Fruit fly (Drosophila melanogaster) whole organism, embryonic: ENCODE data around the gene CG5254.

Experiments used
- BEAF-32 ChIP-seq: fragments of 200-800 bp; sonication (Bioruptor generic); optimal IDR thresholded peaks from 3 replicates; lab custom pipeline; 2017; ENCODE audit warnings: missing biosample characterization, missing genetic modification characterization, mild to moderate bottlenecking, moderate library complexity, missing genetic modification reagents
- CG10979 ChIP-seq: fragments of 200-800 bp; sonication (Bioruptor generic); optimal IDR thresholded peaks from 2 replicates; lab custom pipeline; 2018; ENCODE audit warnings: missing biosample characterization, mild to moderate bottlenecking, missing genetic modification characterization, moderate library complexity
- CG11695 ChIP-seq: fragments of 200-800 bp; sonication (Bioruptor generic); IDR thresholded peaks from 3 replicates; pipeline ENCODE4 v1.3.6; 2022; ENCODE audit warnings: missing biosample characterization, missing genetic modification characterization
- CG13624 ChIP-seq: fragments of 200-800 bp; sonication (Bioruptor generic); optimal IDR thresholded peaks from 2 replicates; lab custom pipeline; 2016; ENCODE audit warnings: missing biosample characterization, missing genetic modification characterization
- CG13894 ChIP-seq: fragments of 200-800 bp; sonication (Bioruptor generic); optimal IDR thresholded peaks from 3 replicates; lab custom pipeline; 2018; ENCODE audit warnings: missing biosample characterization, mild to moderate bottlenecking, missing genetic modification characterization, moderate library complexity
- CG14710 ChIP-seq: fragments of 200-800 bp; sonication (Bioruptor generic); optimal IDR thresholded peaks from 3 replicates; lab custom pipeline; 2019; ENCODE audit warnings: missing biosample characterization, mild to moderate bottlenecking, missing genetic modification characterization, moderate library complexity
- CG15011 ChIP-seq: fragments of 200-800 bp; sonication (Bioruptor generic); optimal IDR thresholded peaks from 3 replicates; lab custom pipeline; 2018; ENCODE audit warnings: missing biosample characterization, mild to moderate bottlenecking, missing genetic modification characterization
- CG15514 ChIP-seq: fragments of 200-800 bp; sonication (Bioruptor generic); optimal IDR thresholded peaks from 3 replicates; lab custom pipeline; 2017; ENCODE audit warnings: missing biosample characterization, missing genetic modification characterization, mild to moderate bottlenecking, moderate library complexity, missing genetic modification reagents
- CG18262 ChIP-seq: fragments of 200-800 bp; optimal IDR thresholded peaks from 3 replicates; lab custom pipeline; 2019; ENCODE audit warnings: missing biosample characterization, mild to moderate bottlenecking, missing genetic modification characterization, moderate library complexity
- CG2712 ChIP-seq: fragments of 200-800 bp; optimal IDR thresholded peaks from 3 replicates; lab custom pipeline; 2019; ENCODE audit warnings: missing biosample characterization, mild to moderate bottlenecking, missing genetic modification characterization, moderate library complexity
- CG31224 ChIP-seq: fragments of 200-800 bp; sonication (Bioruptor generic); IDR thresholded peaks from 2 replicates; pipeline ENCODE4 v1.3.6; 2022; ENCODE audit warnings: missing biosample characterization, missing genetic modification characterization
- CG3163 ChIP-seq: fragments of 200-800 bp; sonication (Bioruptor generic); optimal IDR thresholded peaks from 3 replicates; lab custom pipeline; 2016; ENCODE audit warnings: missing biosample characterization, missing genetic modification characterization
- CG34224 ChIP-seq: fragments of 200-800 bp; sonication (Bioruptor generic); IDR thresholded peaks from 3 replicates; pipeline ENCODE4 v1.3.6; 2022; ENCODE audit warnings: missing biosample characterization, missing genetic modification characterization; ENCODE audit not compliant: partially characterized antibody
- CG3847 ChIP-seq: fragments of 200-800 bp; sonication (Bioruptor generic); IDR thresholded peaks from 2 replicates; pipeline ENCODE4 v1.3.6; 2022; ENCODE audit warnings: missing biosample characterization, missing genetic modification characterization
- CG4424 ChIP-seq: fragments of 200-800 bp; sonication (Bioruptor generic); optimal IDR thresholded peaks from 3 replicates; lab custom pipeline; 2016; ENCODE audit warnings: missing biosample characterization, missing genetic modification characterization
- CG8478 ChIP-seq: fragments of >200 bp; optimal IDR thresholded peaks from 2 replicates; lab custom pipeline; 2018
- CG9727 ChIP-seq: fragments of 200-800 bp; sonication (Bioruptor generic); optimal IDR thresholded peaks from 3 replicates; lab custom pipeline; 2017; ENCODE audit warnings: missing biosample characterization, mild to moderate bottlenecking, missing genetic modification characterization
- CG9932 ChIP-seq: fragments of 200-800 bp; sonication (Bioruptor generic); IDR thresholded peaks from 2 replicates; pipeline ENCODE4 v1.3.6; 2022; ENCODE audit warnings: missing biosample characterization, missing genetic modification characterization
- CHES-1-like ChIP-seq: fragments of 200-800 bp; sonication (Bioruptor generic); optimal IDR thresholded peaks from 2 replicates; lab custom pipeline; 2016; ENCODE audit warnings: missing biosample characterization, missing genetic modification characterization
- CrebB ChIP-seq: fragments of 200-800 bp; sonication (Bioruptor generic); optimal IDR thresholded peaks from 3 replicates; lab custom pipeline; 2018; ENCODE audit warnings: missing biosample characterization, mild to moderate bottlenecking, missing genetic modification characterization
- E2f2 ChIP-seq: fragments of 200-800 bp; sonication (Bioruptor generic); IDR thresholded peaks from 2 replicates; pipeline ENCODE4 v1.3.6; 2022; ENCODE audit warnings: missing biosample characterization, missing genetic modification characterization
- Ets65A ChIP-seq: fragments of 200-800 bp; sonication (Bioruptor generic); peaks from one replicate; lab custom pipeline; 2016; ENCODE audit warnings: missing biosample characterization, missing genetic modification characterization
- Ets97D ChIP-seq: fragments of 200-800 bp; sonication (Bioruptor generic); optimal IDR thresholded peaks from 3 replicates; lab custom pipeline; 2016; ENCODE audit warnings: missing biosample characterization, missing genetic modification characterization
- Gug ChIP-seq: fragments of 200-800 bp; sonication (Bioruptor generic); IDR thresholded peaks from 4 replicates; pipeline ENCODE4 v1.3.6; 2022; ENCODE audit warnings: missing biosample characterization, missing genetic modification characterization
- MESR4 ChIP-seq: fragments of 200-800 bp; sonication (Bioruptor generic); optimal IDR thresholded peaks from 2 replicates; lab custom pipeline; 2018; ENCODE audit warnings: missing biosample characterization, mild to moderate bottlenecking, missing genetic modification characterization, moderate library complexity
- Nf-YB ChIP-seq: fragments of 200-800 bp; sonication (Bioruptor generic); optimal IDR thresholded peaks from 3 replicates; lab custom pipeline; 2019; ENCODE audit warnings: missing biosample characterization, mild to moderate bottlenecking, missing genetic modification characterization, moderate library complexity
- NfI ChIP-seq: fragments of 200-800 bp; sonication (Bioruptor generic); optimal IDR thresholded peaks from 3 replicates; lab custom pipeline; 2018; ENCODE audit warnings: missing biosample characterization, mild to moderate bottlenecking, missing genetic modification characterization, moderate library complexity
- Sry-β ChIP-seq: fragments of 200-800 bp; sonication (Bioruptor generic); optimal IDR thresholded peaks from 2 replicates; lab custom pipeline; 2018; ENCODE audit warnings: missing biosample characterization, mild to moderate bottlenecking, missing genetic modification characterization, moderate library complexity
- Stat92E ChIP-seq, 3 experiments: fragments of >200 bp in 2 of 3; fragments of 200-800 bp in 1 of 3; sonication (Bioruptor generic) in 1 of 3; optimal IDR thresholded peaks; 2 replicates each; lab custom pipeline; 2017 to 2019; ENCODE audit warnings: missing biosample characterization in 3 of 3, missing genetic modification characterization in 3 of 3, mild to moderate bottlenecking in 1 of 3, moderate library complexity in 1 of 3
- Xbp1 ChIP-seq: fragments of 200-800 bp; sonication (Bioruptor generic); optimal IDR thresholded peaks from 3 replicates; lab custom pipeline; 2016; ENCODE audit warnings: missing biosample characterization, mild to moderate bottlenecking, missing genetic modification characterization
- bsh ChIP-seq, 2 experiments: fragments of 200-800 bp; sonication (Bioruptor generic); optimal IDR thresholded peaks; 2 replicates each; lab custom pipeline; 2017 to 2018; ENCODE audit warnings: mild to moderate bottlenecking in 2 of 2, missing biosample characterization in 2 of 2, missing genetic modification characterization in 2 of 2, moderate library complexity in 1 of 2
- dm ChIP-seq: fragments of 200-800 bp; sonication (Bioruptor generic); optimal IDR thresholded peaks from 3 replicates; lab custom pipeline; 2016; ENCODE audit warnings: missing biosample characterization, missing genetic modification characterization
- dpn ChIP-seq, 2 experiments: fragments of 200-800 bp; sonication (Bioruptor generic); optimal IDR thresholded peaks; 3 replicates each; lab custom pipeline; 2016; ENCODE audit warnings: missing biosample characterization in 2 of 2, missing genetic modification characterization in 2 of 2
- gsb-n ChIP-seq: fragments of 200-800 bp; sonication (Bioruptor generic); optimal IDR thresholded peaks from 3 replicates; lab custom pipeline; 2018; ENCODE audit warnings: missing biosample characterization, mild to moderate bottlenecking, missing genetic modification characterization
- gt ChIP-seq: fragments of 200-800 bp; sonication (Bioruptor generic); IDR thresholded peaks from 2 replicates; pipeline ENCODE4 v1.3.6; 2022; ENCODE audit warnings: missing biosample characterization, missing genetic modification characterization
- hbn ChIP-seq: fragments of 200-800 bp; sonication (Bioruptor generic); IDR thresholded peaks from 2 replicates; pipeline ENCODE4 v1.3.6; 2022; ENCODE audit warnings: missing biosample characterization, missing genetic modification characterization; ENCODE audit not compliant: partially characterized antibody
- inv ChIP-seq: fragments of 200-800 bp; sonication (Bioruptor generic); IDR thresholded peaks from 2 replicates; pipeline ENCODE4 v1.3.6; 2022; ENCODE audit warnings: missing biosample characterization, missing genetic modification characterization; ENCODE audit not compliant: partially characterized antibody
- kni ChIP-seq: fragments of 200-800 bp; sonication (Bioruptor generic); optimal IDR thresholded peaks from 3 replicates; lab custom pipeline; 2017; ENCODE audit warnings: mild to moderate bottlenecking, missing biosample characterization, missing genetic modification reagents, missing genetic modification characterization
- mld ChIP-seq: fragments of 200-800 bp; sonication (Bioruptor generic); IDR thresholded peaks from 3 replicates; pipeline ENCODE4 v1.3.6; 2022; ENCODE audit warnings: missing biosample characterization, missing genetic modification characterization; ENCODE audit not compliant: partially characterized antibody
- nerfin-2 ChIP-seq: fragments of 200-800 bp; sonication (Bioruptor generic); IDR thresholded peaks from 2 replicates; pipeline ENCODE4 v1.3.6; 2022; ENCODE audit warnings: missing biosample characterization, missing genetic modification characterization; ENCODE audit not compliant: partially characterized antibody
- pho ChIP-seq: fragments of 200-800 bp; sonication (Bioruptor generic); optimal IDR thresholded peaks from 2 replicates; lab custom pipeline; 2016; ENCODE audit warnings: missing biosample characterization, missing genetic modification characterization
- sens ChIP-seq: fragments of 200-800 bp; sonication (Bioruptor generic); peaks from one replicate; lab custom pipeline; 2016; ENCODE audit warnings: missing biosample characterization, missing genetic modification characterization
- slou ChIP-seq: fragments of 200-800 bp; sonication (Bioruptor generic); optimal IDR thresholded peaks from 3 replicates; lab custom pipeline; 2016; ENCODE audit warnings: missing biosample characterization, missing genetic modification characterization
- sna ChIP-seq: fragments of 200-800 bp; sonication (Bioruptor generic); IDR thresholded peaks from 2 replicates; pipeline ENCODE4 v1.3.6; 2022; ENCODE audit warnings: missing biosample characterization, missing genetic modification characterization; ENCODE audit not compliant: partially characterized antibody
- so ChIP-seq: fragments of 200-800 bp; sonication (Bioruptor generic); IDR thresholded peaks from 3 replicates; pipeline ENCODE4 v1.3.6; 2022; ENCODE audit warnings: missing biosample characterization, missing genetic modification characterization
- stc ChIP-seq: fragments of 200-800 bp; sonication (Bioruptor generic); IDR thresholded peaks from 2 replicates; pipeline ENCODE4 v1.3.6; 2022; ENCODE audit warnings: missing biosample characterization, missing genetic modification characterization
- sug ChIP-seq: fragments of 200-800 bp; optimal IDR thresholded peaks from 2 replicates; lab custom pipeline; 2019; ENCODE audit warnings: missing biosample characterization, mild to moderate bottlenecking, missing genetic modification characterization, moderate library complexity
- trem ChIP-seq: fragments of 200-800 bp; optimal IDR thresholded peaks from 3 replicates; lab custom pipeline; 2019; ENCODE audit warnings: missing biosample characterization, mild to moderate bottlenecking, missing genetic modification characterization, moderate library complexity
- zf30C ChIP-seq: fragments of 200-800 bp; sonication (Bioruptor generic); optimal IDR thresholded peaks from 3 replicates; lab custom pipeline; 2018; ENCODE audit warnings: missing biosample characterization, mild to moderate bottlenecking, missing genetic modification characterization

CG5254 gene

DNA sequence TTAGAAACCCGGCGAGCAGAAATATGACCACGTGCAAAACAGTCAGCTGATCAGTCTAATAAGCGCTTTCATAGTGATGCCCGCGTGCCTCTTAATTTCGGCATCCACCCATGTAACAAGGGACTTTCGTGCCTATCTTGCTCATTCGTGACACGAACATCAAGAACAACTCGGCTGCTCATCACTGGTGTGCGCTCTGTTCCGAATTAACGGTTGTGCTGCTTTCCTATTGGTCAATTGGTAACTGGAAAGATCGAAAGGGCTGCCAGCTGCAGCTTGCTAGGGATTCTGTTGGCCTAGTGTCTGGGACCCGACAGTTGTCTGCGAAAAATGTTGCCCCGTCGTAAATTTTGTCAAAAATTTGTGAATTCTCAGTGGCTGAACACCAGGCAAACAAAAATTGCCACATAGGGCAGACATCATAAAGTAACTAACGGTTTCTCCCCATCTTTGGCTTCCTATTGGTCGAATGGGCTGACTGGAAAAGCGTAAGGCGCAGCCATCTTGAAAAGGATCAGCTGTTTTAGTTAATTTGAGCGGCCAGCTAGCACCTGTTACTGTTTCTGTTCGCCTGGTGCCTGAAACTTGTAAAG is 46.3 kb downstream of the CG5254 start (continued):
- TF ChIP-seq CG34224: peak; percentile 98
- TF ChIP-seq CG2712: peak; percentile 20
- no peak for TF ChIP-seq CG15011 (GFP tag; lab: Kevin White, UChicago)
- peak; percentile 31 for TF ChIP-seq pho
- TF ChIP-seq CG9932: peak; percentile 48; the same call in 1 of the 2 replicates
- peak; percentile 18 for TF ChIP-seq CG15514 (GFP tag; lab: Kevin White, UChicago)
- peak; percentile 50 for TF ChIP-seq Ets65A
- TF ChIP-seq Ets97D (GFP tag; lab: Kevin White, UChicago): no peak
- TF ChIP-seq CG8478 (lab: Kevin White, UChicago): no peak
- TF ChIP-seq MESR4 (GFP tag; lab: Kevin White, UChicago): peak; percentile 11
- peak; percentile 2 for TF ChIP-seq CG9727 (GFP tag; lab: Kevin White, UChicago)
- no peak for TF ChIP-seq CG3163 (GFP tag; lab: Kevin White, UChicago)
- peak; percentile 10 for TF ChIP-seq CG13624 (GFP tag; lab: Kevin White, UChicago)
- no peak for TF ChIP-seq stc (GFP tag; lab: Robert Waterston, UW)
- 0 out of 3 replicates have a peak, but pooled peaks have one; percentile 18 for TF ChIP-seq so (GFP tag; lab: Robert Waterston, UW)
- no peak for TF ChIP-seq CrebB
- TF ChIP-seq Xbp1 (GFP tag; lab: Kevin White, UChicago): peak; percentile 34
- TF ChIP-seq CG11695 (GFP tag; lab: Robert Waterston, UW): no peak
- TF ChIP-seq CG10979 (tag; lab: Kevin White, UChicago): peak; percentile 6
- peak; percentile 11; the same call in 1 of the 4 replicates for TF ChIP-seq Gug (GFP tag; lab: Robert Waterston, UW)
- TF ChIP-seq trem (tag; lab: Kevin White, UChicago): peak; percentile 23
- TF ChIP-seq CG4424 (GFP tag; lab: Kevin White, UChicago): peak; percentile 3
- TF ChIP-seq NfI (GFP tag; lab: Kevin White, UChicago): peak; percentile 10
- peak in 1 of 2 experiments; percentile 1 for TF ChIP-seq bsh (GFP tag; optimal IDR thresholded peaks at IDR 0.05; lab: Kevin White, UChicago)
- peak; percentile 21 for TF ChIP-seq gsb-n (tag; lab: Kevin White, UChicago)
- peak; percentile 87 for TF ChIP-seq BEAF-32
- TF ChIP-seq mld (GFP tag; lab: Robert Waterston, UW): peak; percentile 96
- TF ChIP-seq CG3847: 0 out of 2 replicates have a peak, but pooled peaks have one; percentile 23
- TF ChIP-seq dpn (GFP tag; optimal IDR thresholded peaks at IDR 0.05; lab: Kevin White, UChicago): peak in 1 of 2 experiments; percentile 32
- peak; percentile 61; the same call in 1 of the 2 replicates for TF ChIP-seq nerfin-2 (GFP tag; lab: Robert Waterston, UW)
- peak; percentile 96 for TF ChIP-seq Sry-β (GFP tag; lab: Kevin White, UChicago)
- peak; percentile 86 for TF ChIP-seq inv (GFP tag; lab: Robert Waterston, UW)
- TF ChIP-seq Stat92E (GFP tag; optimal IDR thresholded peaks at IDR 0.05; lab: Kevin White, UChicago): peak in 1 of 3 experiments; percentile 86
- TF ChIP-seq slou (GFP tag; lab: Kevin White, UChicago): no peak
- TF ChIP-seq dm (GFP tag; lab: Kevin White, UChicago): peak; percentile 51
- TF ChIP-seq CHES-1-like (GFP tag; lab: Kevin White, UChicago): peak; percentile 34
- peak; percentile 98 for TF ChIP-seq CG31224 (GFP tag; lab: Robert Waterston, UW)
- TF ChIP-seq kni (GFP tag; lab: Kevin White, UChicago): peak; percentile 91
- TF ChIP-seq CG13894 (tag; lab: Kevin White, UChicago): peak; percentile 44
- TF ChIP-seq sug: peak; percentile 41
- TF ChIP-seq zf30C (GFP tag; lab: Kevin White, UChicago): no peak
- TF ChIP-seq sna (GFP tag; lab: Robert Waterston, UW): peak; percentile 96
- peak; percentile 99 for TF ChIP-seq hbn (GFP tag; lab: Robert Waterston, UW)
- peak; percentile 60 for TF ChIP-seq CG14710 (tag; lab: Kevin White, UChicago)
- TF ChIP-seq Nf-YB (GFP tag; lab: Kevin White, UChicago): peak; percentile 98
- peak; percentile 68 for TF ChIP-seq sens
- TF ChIP-seq CG18262 (tag; lab: Kevin White, UChicago): peak; percentile 49
- TF ChIP-seq E2f2 (GFP tag; lab: Robert Waterston, UW): peak; percentile 22; the same call in 1 of the 2 replicates
- no peak for TF ChIP-seq gt (GFP tag; lab: Robert Waterston, UW)
